Worm (Caenorhabditis elegans): ENCODE measurements around the gene pot-3.

DNA sequence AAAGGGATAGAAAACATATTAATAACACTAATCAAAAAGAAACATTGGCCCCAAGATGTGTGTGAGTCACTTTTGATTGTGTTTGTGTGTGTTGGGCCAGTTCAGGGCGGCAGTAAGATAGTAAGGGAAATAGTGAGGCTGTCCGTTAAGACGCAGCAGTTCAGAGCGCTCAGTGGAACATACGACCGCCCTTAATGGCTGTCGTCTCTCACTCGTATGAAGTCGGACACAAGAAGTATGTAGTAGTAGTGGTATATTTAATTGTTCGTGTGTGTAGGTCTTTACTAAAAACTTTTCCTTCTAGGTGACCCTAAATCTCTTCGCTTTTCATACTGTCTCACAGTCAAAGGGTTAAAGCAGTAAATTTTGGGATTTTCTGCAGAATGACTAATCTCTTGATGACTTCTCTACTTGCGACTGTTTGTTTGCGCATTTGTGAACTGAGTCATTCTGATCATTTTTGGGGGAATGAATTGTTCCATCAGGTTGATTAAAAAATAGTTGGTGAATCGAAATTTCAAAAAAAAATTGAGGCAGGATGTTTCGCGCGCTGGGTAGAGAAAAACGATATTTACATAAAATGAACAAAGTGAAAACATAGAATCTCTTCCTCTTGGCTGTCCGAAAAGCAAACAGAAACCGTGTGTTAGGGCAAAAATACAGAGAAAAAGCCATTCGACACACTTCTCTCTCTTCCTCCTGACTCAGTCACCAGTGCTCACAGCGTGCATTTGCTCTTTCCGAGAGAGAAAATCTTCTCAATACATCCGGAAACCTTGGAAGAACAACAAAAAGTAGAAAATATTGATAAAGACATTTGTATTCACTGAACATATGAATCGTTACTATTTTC is 16.5 kb upstream of the pot-3 start:
- TF ChIP-seq unc-39 (tag; optimal IDR thresholded peaks at IDR 0.05) (no peak), elt-2 (tag; optimal IDR thresholded peaks at IDR 0.05) (peak; percentile 8), daf-12 (tag; optimal IDR thresholded peaks at IDR 0.05) (no peak), zag-1 (tag; optimal IDR thresholded peaks at IDR 0.05) (no peak), elt-3 (tag; optimal IDR thresholded peaks at IDR 0.05) (peak in 1 of 3 experiments; percentile 7)

Measured in whole organism, L3 larva.